1 fruit fly cellular context compared by ENCODE assay signal in genomic region chr2L:1316422-1316821, dm6.
TF ChIP-seq lines count a peak whose summit lies in the region.

No protein-coding gene starts in this region.

TF ChIP-seq in whole organism, embryonic, 481 proteins besides CTCF, POLR2A, EP300 and RAD21 (continued from another document and continues in another):
- TF ChIP-seq Rfx (GFP tag; IDR thresholded peaks at IDR 0.05; lab: Robert Waterston, UW) (peak; percentile 48), ken (GFP tag; IDR thresholded peaks at IDR 0.05; lab: Robert Waterston, UW) (peak; percentile 22; the same call in 1 of the 3 replicates), stc (GFP tag; IDR thresholded peaks at IDR 0.05; lab: Robert Waterston, UW) (peak; percentile 54; the same call in 1 of the 2 replicates), CG15514 (GFP tag; optimal IDR thresholded peaks at IDR 0.05; lab: Kevin White, UChicago) (peak; percentile 24), Optix (GFP tag; IDR thresholded peaks at IDR 0.05; lab: Robert Waterston, UW) (peak; percentile 55; the same call in 2 of the 3 replicates), CG16815 (GFP tag; optimal IDR thresholded peaks at IDR 0.05; lab: Kevin White, UChicago) (peak; percentile 5), eve (GFP tag; optimal IDR thresholded peaks at IDR 0.05; lab: Kevin White, UChicago) (peak in 1 of 2 experiments; percentile 56), Awh (GFP tag; IDR thresholded peaks at IDR 0.05; lab: Robert Waterston, UW) (0 out of 2 replicates have a peak, but pooled peaks have one; percentile 16), CG18262 (tag; optimal IDR thresholded peaks at IDR 0.05; lab: Kevin White, UChicago) (no peak), CG13894 (tag; optimal IDR thresholded peaks at IDR 0.05; lab: Kevin White, UChicago) (no peak), D (optimal IDR thresholded peaks at IDR 0.05; lab: Kevin White, UChicago) (no peak), D (GFP tag; optimal IDR thresholded peaks at IDR 0.05; lab: Kevin White, UChicago) (peak; percentile 3), bab2 (GFP tag; optimal IDR thresholded peaks at IDR 0.05; lab: Kevin White, UChicago) (peak; percentile 13), CG10431 (GFP tag; optimal IDR thresholded peaks at IDR 0.05; lab: Kevin White, UChicago) (no peak), her (GFP tag; optimal IDR thresholded peaks at IDR 0.05; lab: Kevin White, UChicago) (no peak), sima (GFP tag; optimal IDR thresholded peaks at IDR 0.05; lab: Kevin White, UChicago) (no peak), pan (optimal IDR thresholded peaks at IDR 0.05; lab: Kevin White, UChicago) (no peak), pan (GFP tag; optimal IDR thresholded peaks at IDR 0.05 in 1 of 2, IDR thresholded peaks at IDR 0.05 in 1 of 2) (peak in 1 of 2 experiments; percentile 64), ase (GFP tag; IDR thresholded peaks at IDR 0.05; lab: Robert Waterston, UW) (0 out of 3 replicates have a peak, but pooled peaks have one; percentile 36), Xbp1 (GFP tag; optimal IDR thresholded peaks at IDR 0.05; lab: Kevin White, UChicago) (peak; percentile 45), CG12299 (tag; optimal IDR thresholded peaks at IDR 0.05; lab: Kevin White, UChicago) (no peak), unpg (GFP tag; optimal IDR thresholded peaks at IDR 0.05; lab: Kevin White, UChicago) (peak; percentile 50), dysf (GFP tag; IDR thresholded peaks at IDR 0.05; lab: Robert Waterston, UW) (peak; percentile 44; the same call in 1 of the 3 replicates), Hmr (GFP tag; optimal IDR thresholded peaks at IDR 0.05; lab: Kevin White, UChicago) (peak; percentile 53), CG3995 (GFP tag; optimal IDR thresholded peaks at IDR 0.05; lab: Kevin White, UChicago) (no peak), CG8388 (GFP tag; optimal IDR thresholded peaks at IDR 0.05; lab: Kevin White, UChicago) (peak; percentile 14), CG7357 (GFP tag; IDR thresholded peaks at IDR 0.05; lab: Robert Waterston, UW) (0 out of 3 replicates have a peak, but pooled peaks have one; percentile 36), E2f2 (GFP tag; IDR thresholded peaks at IDR 0.05; lab: Robert Waterston, UW) (peak; percentile 17; the same call in 1 of the 2 replicates), gem (tag; optimal IDR thresholded peaks at IDR 0.05; lab: Kevin White, UChicago) (peak; percentile 54), CG10366 (GFP tag; IDR thresholded peaks at IDR 0.05; lab: Robert Waterston, UW) (peak; percentile 39; the same call in 1 of the 2 replicates), CG15269 (tag; optimal IDR thresholded peaks at IDR 0.05; lab: Kevin White, UChicago) (peak; percentile 35), tio (GFP tag; optimal IDR thresholded peaks at IDR 0.05; lab: Kevin White, UChicago) (peak; percentile 21), ranshi (GFP tag; IDR thresholded peaks at IDR 0.05; lab: Robert Waterston, UW) (peak; percentile 54; the same call in 1 of the 2 replicates), prd (optimal IDR thresholded peaks at IDR 0.05; lab: Kevin White, UChicago) (no peak), prd (GFP tag; IDR thresholded peaks at IDR 0.05; lab: Robert Waterston, UW) (peak; percentile 53; the same call in 2 of the 3 replicates), CG4617 (GFP tag; optimal IDR thresholded peaks at IDR 0.05; lab: Kevin White, UChicago; ENCODE audit: borderline replicate concordance) (no peak), vnd (GFP tag; IDR thresholded peaks at IDR 0.05; lab: Robert Waterston, UW; ENCODE audit: partially characterized antibody) (no peak), abd-A (tag; optimal IDR thresholded peaks at IDR 0.05; lab: Kevin White, UChicago) (peak; percentile 23), gsb-n (tag; optimal IDR thresholded peaks at IDR 0.05; lab: Kevin White, UChicago) (no peak), Ptx1 (GFP tag; IDR thresholded peaks at IDR 0.05; lab: Robert Waterston, UW) (peak; percentile 44; the same call in 1 of the 2 replicates), otp (GFP tag; IDR thresholded peaks at IDR 0.05; lab: Robert Waterston, UW) (0 out of 3 replicates have a peak, but pooled peaks have one; percentile 12), fd102C (GFP tag; optimal IDR thresholded peaks at IDR 0.05; lab: Kevin White, UChicago) (no peak), ap (GFP tag; IDR thresholded peaks at IDR 0.05; lab: Robert Waterston, UW) (0 out of 2 replicates have a peak, but pooled peaks have one; percentile 32), CG13775 (GFP tag; optimal IDR thresholded peaks at IDR 0.05; lab: Kevin White, UChicago) (no peak), Hand (GFP tag; optimal IDR thresholded peaks at IDR 0.05; lab: Kevin White, UChicago) (no peak), CG13424 (tag; optimal IDR thresholded peaks at IDR 0.05; lab: Kevin White, UChicago) (peak; percentile 2), CG14014 (GFP tag; IDR thresholded peaks at IDR 0.05; lab: Robert Waterston, UW) (0 out of 2 replicates have a peak, but pooled peaks have one; percentile 14), CG17829 (tag; optimal IDR thresholded peaks at IDR 0.05; lab: Kevin White, UChicago) (no peak), CG7786 (GFP tag; optimal IDR thresholded peaks at IDR 0.05; lab: Kevin White, UChicago) (peak; percentile 9), Hr51 (GFP tag; optimal IDR thresholded peaks at IDR 0.05; lab: Kevin White, UChicago) (peak in 1 of 2 experiments; percentile 54), row (GFP tag; IDR thresholded peaks at IDR 0.05; lab: Robert Waterston, UW) (peak; percentile 68; the same call in 2 of the 3 replicates), CG11695 (GFP tag; IDR thresholded peaks at IDR 0.05; lab: Robert Waterston, UW) (peak; percentile 49; the same call in 2 of the 3 replicates), bsh (GFP tag; optimal IDR thresholded peaks at IDR 0.05; lab: Kevin White, UChicago) (peak in 1 of 2 experiments; percentile 46), CG17328 (GFP tag; IDR thresholded peaks at IDR 0.05; lab: Robert Waterston, UW) (peak; percentile 61), crol (GFP tag; IDR thresholded peaks at IDR 0.05; lab: Robert Waterston, UW) (peak; percentile 9; the same call in 1 of the 2 replicates), Xrp1 (GFP tag; IDR thresholded peaks at IDR 0.05; lab: Robert Waterston, UW) (peak; percentile 48; the same call in 1 of the 2 replicates), CG7745 (tag; optimal IDR thresholded peaks at IDR 0.05; lab: Kevin White, UChicago) (no peak), az2 (GFP tag; optimal IDR thresholded peaks at IDR 0.05; lab: Kevin White, UChicago) (peak; percentile 15), Blimp-1 (GFP tag; optimal IDR thresholded peaks at IDR 0.05; lab: Kevin White, UChicago) (peak; percentile 49), Sox102F (GFP tag; optimal IDR thresholded peaks at IDR 0.05; lab: Kevin White, UChicago) (peak; percentile 45), CG9932 (GFP tag; IDR thresholded peaks at IDR 0.05; lab: Robert Waterston, UW) (0 out of 2 replicates have a peak, but pooled peaks have one; percentile 32), peb (GFP tag; IDR thresholded peaks at IDR 0.05; lab: Robert Waterston, UW) (0 out of 2 replicates have a peak, but pooled peaks have one; percentile 17), ci (GFP tag; IDR thresholded peaks at IDR 0.05; lab: Robert Waterston, UW) (0 out of 3 replicates have a peak, but pooled peaks have one; percentile 58), da (GFP tag; optimal IDR thresholded peaks at IDR 0.05; lab: Kevin White, UChicago) (no peak), croc (GFP tag; conservative IDR thresholded peaks at IDR 0.05; lab: Robert Waterston, UW) (no peak), CG3281 (GFP tag; optimal IDR thresholded peaks at IDR 0.05; lab: Kevin White, UChicago) (peak; percentile 30), CG9727 (GFP tag; optimal IDR thresholded peaks at IDR 0.05; lab: Kevin White, UChicago) (peak; percentile 22), chif (GFP tag; optimal IDR thresholded peaks at IDR 0.05; lab: Kevin White, UChicago) (peak in 1 of 2 experiments; percentile 2), CG34422 (GFP tag; IDR thresholded peaks at IDR 0.05; lab: Robert Waterston, UW) (peak; percentile 52; the same call in 1 of the 3 replicates), dpn (GFP tag; optimal IDR thresholded peaks at IDR 0.05; lab: Kevin White, UChicago) (peak; percentile 12 to 26), CG1792 (GFP tag; optimal IDR thresholded peaks at IDR 0.05; lab: Kevin White, UChicago) (no peak), Meics (GFP tag; optimal IDR thresholded peaks at IDR 0.05; lab: Kevin White, UChicago) (peak; percentile 39), fd3F (GFP tag; optimal IDR thresholded peaks at IDR 0.05; lab: Kevin White, UChicago) (no peak), cwo (GFP tag; optimal IDR thresholded peaks at IDR 0.05; lab: Kevin White, UChicago) (peak; percentile 10), tgo (GFP tag; IDR thresholded peaks at IDR 0.05; lab: Robert Waterston, UW) (peak; percentile 18; the same call in 1 of the 3 replicates), Mad (GFP tag; optimal IDR thresholded peaks at IDR 0.05; lab: Kevin White, UChicago) (no peak), Dip3 (GFP tag; optimal IDR thresholded peaks at IDR 0.05; lab: Kevin White, UChicago) (no peak), lbe (GFP tag; optimal IDR thresholded peaks at IDR 0.05; lab: Kevin White, UChicago) (no peak), CG11504 (tag; optimal IDR thresholded peaks at IDR 0.05; lab: Kevin White, UChicago) (peak; percentile 63), jing (GFP tag; optimal IDR thresholded peaks at IDR 0.05; lab: Kevin White, UChicago) (no peak), sisA (GFP tag; IDR thresholded peaks at IDR 0.05; lab: Robert Waterston, UW) (peak; percentile 42; the same call in 1 of the 2 replicates), ATbp (GFP tag; optimal IDR thresholded peaks at IDR 0.05; lab: Kevin White, UChicago) (peak; percentile 32), grau (tag; optimal IDR thresholded peaks at IDR 0.05; lab: Kevin White, UChicago) (peak; percentile 47), CG10147 (GFP tag; optimal IDR thresholded peaks at IDR 0.05; lab: Kevin White, UChicago) (no peak), HLH3B (GFP tag; IDR thresholded peaks at IDR 0.05; lab: Robert Waterston, UW) (peak; percentile 49), CG10543 (GFP tag; optimal IDR thresholded peaks at IDR 0.05; lab: Kevin White, UChicago) (no peak), CG12219 (GFP tag; optimal IDR thresholded peaks at IDR 0.05; lab: Kevin White, UChicago) (peak; percentile 6), CG17385 (GFP tag; optimal IDR thresholded peaks at IDR 0.05; lab: Kevin White, UChicago) (peak; percentile 19), ftz-f1 (GFP tag; optimal IDR thresholded peaks at IDR 0.05; lab: Kevin White, UChicago) (no peak), Bdp1 (GFP tag; optimal IDR thresholded peaks at IDR 0.05; lab: Kevin White, UChicago) (no peak), exex (tag; optimal IDR thresholded peaks at IDR 0.05; lab: Kevin White, UChicago) (no peak), lmd (GFP tag; IDR thresholded peaks at IDR 0.05; lab: Robert Waterston, UW) (peak; percentile 28; the same call in 1 of the 2 replicates), CG7928 (GFP tag; optimal IDR thresholded peaks at IDR 0.05; lab: Kevin White, UChicago) (no peak), Asciz (GFP tag; optimal IDR thresholded peaks at IDR 0.05; lab: Kevin White, UChicago) (peak; percentile 38), gfzf (GFP tag; optimal IDR thresholded peaks at IDR 0.05; lab: Kevin White, UChicago) (no peak), CG30431 (GFP tag; optimal IDR thresholded peaks at IDR 0.05; lab: Kevin White, UChicago) (peak; percentile 8), CG1603 (tag; optimal IDR thresholded peaks at IDR 0.05; lab: Kevin White, UChicago) (peak; percentile 53), Dbx (GFP tag; IDR thresholded peaks at IDR 0.05; lab: Robert Waterston, UW) (0 out of 3 replicates have a peak, but pooled peaks have one; percentile 20), Poxn (GFP tag; IDR thresholded peaks at IDR 0.05; lab: Robert Waterston, UW) (no peak), dmrt99B (tag; optimal IDR thresholded peaks at IDR 0.05; lab: Kevin White, UChicago) (peak; percentile 51), CG17186 (GFP tag; optimal IDR thresholded peaks at IDR 0.05; lab: Kevin White, UChicago) (no peak), CG17359 (tag; optimal IDR thresholded peaks at IDR 0.05; lab: Kevin White, UChicago) (peak; percentile 46), zfh1 (GFP tag; IDR thresholded peaks at IDR 0.05; lab: Robert Waterston, UW) (peak; percentile 57; the same call in 2 of the 3 replicates), Med (GFP tag; lab: Kevin White, UChicago) (peak; percentile 89), CG31441 (GFP tag; IDR thresholded peaks at IDR 0.05; lab: Robert Waterston, UW) (peak; percentile 47), CG8089 (GFP tag; optimal IDR thresholded peaks at IDR 0.05; lab: Kevin White, UChicago) (no peak), Bteb2 (GFP tag; optimal IDR thresholded peaks at IDR 0.05; lab: Kevin White, UChicago) (no peak), Hsf (GFP tag; optimal IDR thresholded peaks at IDR 0.05; lab: Kevin White, UChicago) (peak; percentile 15), lab (GFP tag; optimal IDR thresholded peaks at IDR 0.05; lab: Kevin White, UChicago) (peak; percentile 76), HLH54F (GFP tag; optimal IDR thresholded peaks at IDR 0.05; lab: Kevin White, UChicago) (peak; percentile 30), aop (GFP tag; IDR thresholded peaks at IDR 0.05; lab: Robert Waterston, UW) (no peak), sc (optimal IDR thresholded peaks at IDR 0.05; lab: Kevin White, UChicago) (no peak), sc (GFP tag; optimal IDR thresholded peaks at IDR 0.05; lab: Kevin White, UChicago) (no peak), Dp (GFP tag; optimal IDR thresholded peaks at IDR 0.05; lab: Kevin White, UChicago) (no peak), kay (GFP tag; optimal IDR thresholded peaks at IDR 0.05; lab: Kevin White, UChicago) (no peak), CG30403 (GFP tag; optimal IDR thresholded peaks at IDR 0.05; lab: Kevin White, UChicago) (peak; percentile 8), mld (GFP tag; IDR thresholded peaks at IDR 0.05; lab: Robert Waterston, UW; ENCODE audit: partially characterized antibody) (no peak), nmo (GFP tag; optimal IDR thresholded peaks at IDR 0.05; lab: Kevin White, UChicago) (peak; percentile 0), lilli (GFP tag; optimal IDR thresholded peaks at IDR 0.05; lab: Kevin White, UChicago) (peak; percentile 36), Oli (tag; optimal IDR thresholded peaks at IDR 0.05; lab: Kevin White, UChicago) (peak; percentile 29), CG12391 (tag; optimal IDR thresholded peaks at IDR 0.05; lab: Kevin White, UChicago) (peak; percentile 22), CG4424 (GFP tag; optimal IDR thresholded peaks at IDR 0.05; lab: Kevin White, UChicago) (peak; percentile 10), CG2678 (tag; optimal IDR thresholded peaks at IDR 0.05; lab: Kevin White, UChicago) (peak; percentile 55), Usf (GFP tag; optimal IDR thresholded peaks at IDR 0.05; lab: Kevin White, UChicago) (no peak), CG9609 (GFP tag; optimal IDR thresholded peaks at IDR 0.05; lab: Kevin White, UChicago) (peak; percentile 10), CG2712 (tag; optimal IDR thresholded peaks at IDR 0.05; lab: Kevin White, UChicago) (peak; percentile 28), Fer1 (GFP tag; optimal IDR thresholded peaks at IDR 0.05; lab: Kevin White, UChicago) (peak; percentile 28)
